Fruit fly (Drosophila melanogaster): ENCODE data around the gene fh.
A peak's percentile ranks its signal among the peaks of the same experiment; 100 is the strongest.

The fh gene

DNA sequence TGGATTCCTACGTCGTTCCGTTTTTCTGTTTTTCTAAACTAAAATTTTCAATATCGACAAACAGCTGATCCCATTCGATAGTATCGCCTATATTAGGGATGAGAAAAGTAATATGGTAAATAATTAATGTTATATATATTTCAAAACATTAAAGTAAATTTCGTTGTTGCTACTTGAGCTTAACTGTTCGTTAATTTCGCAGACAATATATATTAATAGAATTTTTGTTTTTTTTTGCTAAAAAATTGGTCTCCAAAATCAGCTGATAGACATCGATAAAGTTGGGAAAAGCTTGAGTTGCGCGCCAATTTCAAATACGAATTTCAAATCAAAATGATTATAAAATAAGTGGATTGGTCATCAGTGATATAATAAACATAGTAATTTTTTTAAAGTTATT is 47.5 kb upstream of the fh start, which contains the start of gene CG12118 (continued):
- no peak for TF ChIP-seq yki (optimal IDR thresholded peaks at IDR 0.05)
- TF ChIP-seq Nf-YB (GFP tag; optimal IDR thresholded peaks at IDR 0.05): peak; percentile 53
- no peak for TF ChIP-seq Dip2 (GFP tag; IDR thresholded peaks at IDR 0.05)
- TF ChIP-seq Hmx (GFP tag; optimal IDR thresholded peaks at IDR 0.05): no peak
- peak; percentile 87 for TF ChIP-seq MBD-R2 (GFP tag; IDR thresholded peaks at IDR 0.05)
- TF ChIP-seq CG6765 (GFP tag; optimal IDR thresholded peaks at IDR 0.05): no peak
- peak; percentile 70 for TF ChIP-seq Fer1 (GFP tag; optimal IDR thresholded peaks at IDR 0.05)
- peak in 1 of 2 experiments; percentile 54 for TF ChIP-seq Eip74EF (GFP tag; optimal IDR thresholded peaks at IDR 0.05)
- TF ChIP-seq tio (GFP tag; optimal IDR thresholded peaks at IDR 0.05): peak; percentile 76
- peak; percentile 41 for TF ChIP-seq CG30020 (tag; optimal IDR thresholded peaks at IDR 0.05)
- TF ChIP-seq CG7556 (GFP tag; optimal IDR thresholded peaks at IDR 0.05): peak; percentile 78
- TF ChIP-seq CG4730 (GFP tag; IDR thresholded peaks at IDR 0.05): peak; percentile 59; the same call in 1 of the 2 replicates
- TF ChIP-seq wek (GFP tag; optimal IDR thresholded peaks at IDR 0.05): no peak
- peak; percentile 91 for TF ChIP-seq vvl (GFP tag; IDR thresholded peaks at IDR 0.05)
- TF ChIP-seq bbx (GFP tag; IDR thresholded peaks at IDR 0.05; ENCODE audit: partially characterized antibody): peak; percentile 84
- TF ChIP-seq Oli (tag; optimal IDR thresholded peaks at IDR 0.05): peak; percentile 59
- peak; percentile 88 for TF ChIP-seq CG2116 (GFP tag; optimal IDR thresholded peaks at IDR 0.05)
- TF ChIP-seq cad (GFP tag; optimal IDR thresholded peaks at IDR 0.05): no peak
- TF ChIP-seq sr (GFP tag; IDR thresholded peaks at IDR 0.05): no peak
- TF ChIP-seq Spps (tag; optimal IDR thresholded peaks at IDR 0.05): peak; percentile 67
- TF ChIP-seq CG10366 (GFP tag; IDR thresholded peaks at IDR 0.05): peak; percentile 88
- TF ChIP-seq CG8478 (optimal IDR thresholded peaks at IDR 0.05): no peak
- peak; percentile 44; the same call in 1 of the 2 replicates for TF ChIP-seq rib (GFP tag; IDR thresholded peaks at IDR 0.05)
- TF ChIP-seq CG17912 (GFP tag; optimal IDR thresholded peaks at IDR 0.05): no peak
- TF ChIP-seq vnd (GFP tag; IDR thresholded peaks at IDR 0.05; ENCODE audit: partially characterized antibody): peak; percentile 94
- TF ChIP-seq CG6254 (GFP tag; optimal IDR thresholded peaks at IDR 0.05): peak; percentile 41
- peak; percentile 63 for TF ChIP-seq Dref (GFP tag; IDR thresholded peaks at IDR 0.05)
- TF ChIP-seq Myb (GFP tag; optimal IDR thresholded peaks at IDR 0.05): peak; percentile 30
- no peak for TF ChIP-seq CG1792 (GFP tag; optimal IDR thresholded peaks at IDR 0.05)
- TF ChIP-seq lmd (GFP tag; IDR thresholded peaks at IDR 0.05): peak; percentile 68
- TF ChIP-seq maf-S (GFP tag; optimal IDR thresholded peaks at IDR 0.05): peak; percentile 32
- TF ChIP-seq bsh (GFP tag; optimal IDR thresholded peaks at IDR 0.05): peak in 1 of 2 experiments; percentile 84
- peak; percentile 59 for TF ChIP-seq CG1233 (GFP tag; optimal IDR thresholded peaks at IDR 0.05)
- TF ChIP-seq CG11696 (GFP tag; IDR thresholded peaks at IDR 0.05): no peak
- peak; percentile 80 for TF ChIP-seq CG3847 (GFP tag; IDR thresholded peaks at IDR 0.05)
- TF ChIP-seq pb (GFP tag; optimal IDR thresholded peaks at IDR 0.05): no peak
- peak; percentile 81 for TF ChIP-seq CG10267 (tag; optimal IDR thresholded peaks at IDR 0.05)
- no peak for TF ChIP-seq CG16779 (GFP tag; IDR thresholded peaks at IDR 0.05)
- peak; percentile 79 for TF ChIP-seq trh (GFP tag; optimal IDR thresholded peaks at IDR 0.05)
- TF ChIP-seq ranshi (GFP tag; IDR thresholded peaks at IDR 0.05): peak; percentile 75
- TF ChIP-seq CG31441 (GFP tag; IDR thresholded peaks at IDR 0.05): peak; percentile 72
- TF ChIP-seq E2f2 (GFP tag; IDR thresholded peaks at IDR 0.05): peak; percentile 92
- TF ChIP-seq kay (GFP tag; optimal IDR thresholded peaks at IDR 0.05): peak; percentile 62
- TF ChIP-seq CG10431 (GFP tag; optimal IDR thresholded peaks at IDR 0.05): no peak
- TF ChIP-seq hb (GFP tag; IDR thresholded peaks at IDR 0.05; ENCODE audit: partially characterized antibody): peak; percentile 84
- TF ChIP-seq Rx (GFP tag; IDR thresholded peaks at IDR 0.05): peak; percentile 45; the same call in 1 of the 2 replicates
- TF ChIP-seq BEAF-32 (GFP tag; optimal IDR thresholded peaks at IDR 0.05): peak; percentile 89
- TF ChIP-seq Hr39 (optimal IDR thresholded peaks at IDR 0.05): no peak
- TF ChIP-seq Xbp1 (GFP tag; optimal IDR thresholded peaks at IDR 0.05): peak; percentile 90
- TF ChIP-seq CG7357 (GFP tag; IDR thresholded peaks at IDR 0.05): 0 out of 3 replicates have a peak, but pooled peaks have one; percentile 10
- peak; percentile 70 for TF ChIP-seq CG1024 (GFP tag; IDR thresholded peaks at IDR 0.05)
- TF ChIP-seq ems (GFP tag; optimal IDR thresholded peaks at IDR 0.05): peak; percentile 17
